Fruit fly (Drosophila melanogaster) whole organism, embryonic: ENCODE data around the gene CG10874.
A peak's percentile ranks its signal among the peaks of the same experiment; 100 is the strongest.

ENCODE experiments used
- Bdp1 ChIP-seq: fragments of 200-800 bp; sonication (Bioruptor generic); optimal IDR thresholded peaks from 3 replicates; lab custom pipeline; 2016; ENCODE audit warnings: missing biosample characterization, missing genetic modification characterization
- CG11504 ChIP-seq: fragments of 200-800 bp; sonication (Bioruptor generic); optimal IDR thresholded peaks from 3 replicates; lab custom pipeline; 2019; ENCODE audit warnings: missing biosample characterization, mild to moderate bottlenecking, missing genetic modification characterization, moderate library complexity
- CG11560 ChIP-seq: fragments of 200-800 bp; sonication (Bioruptor generic); IDR thresholded peaks from 3 replicates; pipeline ENCODE4 v1.3.6; 2022; ENCODE audit warnings: missing biosample characterization, missing genetic modification characterization
- CG11723 ChIP-seq: fragments of 200-800 bp; sonication (Bioruptor generic); optimal IDR thresholded peaks from 2 replicates; lab custom pipeline; 2017; ENCODE audit warnings: missing biosample characterization, mild to moderate bottlenecking, missing genetic modification characterization
- CG14441 ChIP-seq: fragments of 200-800 bp; sonication (Bioruptor generic); IDR thresholded peaks from 2 replicates; pipeline ENCODE4 v1.3.6; 2022; ENCODE audit warnings: missing biosample characterization, missing genetic modification characterization
- CG17186 ChIP-seq: fragments of 200-800 bp; sonication (Bioruptor generic); optimal IDR thresholded peaks from 3 replicates; lab custom pipeline; 2017; ENCODE audit warnings: missing biosample characterization, missing genetic modification reagents, missing genetic modification characterization
- CG17361 ChIP-seq: fragments of 200-800 bp; sonication (Bioruptor generic); IDR thresholded peaks from 3 replicates; pipeline ENCODE4 v1.3.6; 2022; ENCODE audit warnings: missing biosample characterization, missing genetic modification characterization
- CG18599 ChIP-seq: fragments of 200-800 bp; sonication (Bioruptor generic); optimal IDR thresholded peaks from 3 replicates; lab custom pipeline; 2017; ENCODE audit warnings: missing biosample characterization, missing genetic modification characterization, mild to moderate bottlenecking, moderate library complexity, missing genetic modification reagents
- CG2678 ChIP-seq: fragments of 200-800 bp; sonication (Bioruptor generic); optimal IDR thresholded peaks from 3 replicates; lab custom pipeline; 2019; ENCODE audit warnings: missing biosample characterization, mild to moderate bottlenecking, missing genetic modification characterization, moderate library complexity
- CG31441 ChIP-seq: fragments of 200-800 bp; sonication (Bioruptor generic); IDR thresholded peaks from 2 replicates; pipeline ENCODE4 v1.3.6; 2022; ENCODE audit warnings: missing biosample characterization, missing genetic modification characterization
- CG3407 ChIP-seq: fragments of 200-800 bp; sonication (Bioruptor generic); optimal IDR thresholded peaks from 2 replicates; lab custom pipeline; 2018; ENCODE audit warnings: missing biosample characterization, mild to moderate bottlenecking, missing genetic modification characterization
- CG4360 ChIP-seq: fragments of 200-800 bp; sonication (Bioruptor generic); IDR thresholded peaks from 2 replicates; pipeline ENCODE4 v1.3.6; 2022; ENCODE audit warnings: missing biosample characterization, missing genetic modification characterization
- CG4707 ChIP-seq: fragments of 200-800 bp; sonication (Bioruptor generic); optimal IDR thresholded peaks from 2 replicates; lab custom pipeline; 2018; ENCODE audit warnings: missing biosample characterization, mild to moderate bottlenecking, missing genetic modification characterization, moderate library complexity
- CG6175 ChIP-seq: fragments of 200-800 bp; sonication (Bioruptor generic); IDR thresholded peaks from 3 replicates; pipeline ENCODE4 v1.3.6; 2022; ENCODE audit warnings: missing biosample characterization, missing genetic modification characterization
- CG6654 ChIP-seq: fragments of 200-800 bp; sonication (Bioruptor generic); optimal IDR thresholded peaks from 2 replicates; lab custom pipeline; 2017; ENCODE audit warnings: missing biosample characterization, mild to moderate bottlenecking, missing genetic modification characterization
- CG6689 ChIP-seq: fragments of 200-800 bp; sonication (Bioruptor generic); IDR thresholded peaks from 2 replicates; pipeline ENCODE4 v1.3.6; 2022; ENCODE audit warnings: missing biosample characterization, missing genetic modification characterization
- CG7357 ChIP-seq: fragments of 200-800 bp; sonication (Bioruptor generic); IDR thresholded peaks from 3 replicates; pipeline ENCODE4 v1.3.6; 2022; ENCODE audit warnings: missing biosample characterization, missing genetic modification characterization
- CG7556 ChIP-seq: fragments of 200-800 bp; sonication (Bioruptor generic); optimal IDR thresholded peaks from 2 replicates; lab custom pipeline; 2017; ENCODE audit warnings: missing biosample characterization, mild to moderate bottlenecking, missing genetic modification characterization
- CG7928 ChIP-seq: fragments of 200-800 bp; sonication (Bioruptor generic); optimal IDR thresholded peaks from 2 replicates; lab custom pipeline; 2017; ENCODE audit warnings: missing biosample characterization, mild to moderate bottlenecking, missing genetic modification characterization
- CG7963 ChIP-seq: fragments of 200-800 bp; sonication (Bioruptor generic); IDR thresholded peaks from 3 replicates; pipeline ENCODE4 v1.3.6; 2022; ENCODE audit warnings: missing biosample characterization, missing genetic modification characterization; ENCODE audit not compliant: partially characterized antibody
- CG8478 ChIP-seq: fragments of >200 bp; optimal IDR thresholded peaks from 2 replicates; lab custom pipeline; 2018
- CG9727 ChIP-seq: fragments of 200-800 bp; sonication (Bioruptor generic); optimal IDR thresholded peaks from 3 replicates; lab custom pipeline; 2017; ENCODE audit warnings: missing biosample characterization, mild to moderate bottlenecking, missing genetic modification characterization
- CTCF ChIP-seq: fragments of 200-800 bp; sonication (Bioruptor generic); optimal IDR thresholded peaks from 2 replicates; lab custom pipeline; 2017; ENCODE audit warnings: missing biosample characterization, mild to moderate bottlenecking, missing genetic modification characterization, moderate library complexity
- CrebB ChIP-seq: fragments of 200-800 bp; sonication (Bioruptor generic); optimal IDR thresholded peaks from 3 replicates; lab custom pipeline; 2018; ENCODE audit warnings: missing biosample characterization, mild to moderate bottlenecking, missing genetic modification characterization
- ERR ChIP-seq: fragments of 200-800 bp; sonication (Bioruptor generic); optimal IDR thresholded peaks from 2 replicates; lab custom pipeline; 2016; ENCODE audit warnings: missing biosample characterization, missing genetic modification characterization
- Elba2 ChIP-seq: fragments of 200-800 bp; sonication (Bioruptor generic); optimal IDR thresholded peaks from 3 replicates; lab custom pipeline; 2016; ENCODE audit warnings: missing biosample characterization, missing genetic modification characterization
- H15 ChIP-seq: fragments of 200-800 bp; sonication (Bioruptor generic); IDR thresholded peaks from 3 replicates; pipeline ENCODE4 v1.3.6; 2022; ENCODE audit warnings: missing biosample characterization, missing genetic modification characterization
- Lim3 ChIP-seq: fragments of 200-800 bp; sonication (Bioruptor generic); IDR thresholded peaks from 2 replicates; pipeline ENCODE4 v1.3.6; 2022; ENCODE audit warnings: missing biosample characterization, missing genetic modification characterization
- Myb ChIP-seq: fragments of 200-800 bp; sonication (Bioruptor generic); optimal IDR thresholded peaks from 2 replicates; lab custom pipeline; 2016; ENCODE audit warnings: missing biosample characterization, missing genetic modification characterization
- Nf-YB ChIP-seq: fragments of 200-800 bp; sonication (Bioruptor generic); optimal IDR thresholded peaks from 3 replicates; lab custom pipeline; 2019; ENCODE audit warnings: missing biosample characterization, mild to moderate bottlenecking, missing genetic modification characterization, moderate library complexity
- Sox100B ChIP-seq: fragments of 200-800 bp; sonication (Bioruptor generic); optimal IDR thresholded peaks from 3 replicates; lab custom pipeline; 2018; ENCODE audit warnings: missing biosample characterization, mild to moderate bottlenecking, missing genetic modification characterization
- Spps ChIP-seq: fragments of 200-800 bp; sonication (Bioruptor generic); optimal IDR thresholded peaks from 2 replicates; lab custom pipeline; 2018; ENCODE audit warnings: missing biosample characterization, mild to moderate bottlenecking, missing genetic modification characterization
- Sry-β ChIP-seq: fragments of 200-800 bp; sonication (Bioruptor generic); optimal IDR thresholded peaks from 2 replicates; lab custom pipeline; 2018; ENCODE audit warnings: missing biosample characterization, mild to moderate bottlenecking, missing genetic modification characterization, moderate library complexity
- Taf1 ChIP-seq: fragments of 200-800 bp; sonication (Bioruptor generic); IDR thresholded peaks from 2 replicates; pipeline ENCODE4 v1.3.6; 2022; ENCODE audit warnings: missing biosample characterization, missing genetic modification characterization
- YL-1 ChIP-seq: fragments of 200-800 bp; sonication (Bioruptor generic); optimal IDR thresholded peaks from 3 replicates; lab custom pipeline; 2017; ENCODE audit warnings: missing biosample characterization, mild to moderate bottlenecking, missing genetic modification characterization
- abd-A ChIP-seq: fragments of 200-800 bp; sonication (Bioruptor generic); optimal IDR thresholded peaks from 3 replicates; lab custom pipeline; 2019; ENCODE audit warnings: missing biosample characterization, mild to moderate bottlenecking, missing genetic modification characterization, moderate library complexity
- crp ChIP-seq, 2 experiments: fragments of 200-800 bp; sonication (Bioruptor generic); optimal IDR thresholded peaks; 2 replicates in 1 of 2; 3 replicates in 1 of 2; lab custom pipeline; 2017; ENCODE audit warnings: missing biosample characterization in 2 of 2, missing genetic modification characterization in 2 of 2, mild to moderate bottlenecking in 1 of 2, moderate library complexity in 1 of 2
- ewg ChIP-seq: fragments of 200-800 bp; sonication (Bioruptor generic); optimal IDR thresholded peaks from 3 replicates; lab custom pipeline; 2017; ENCODE audit warnings: mild to moderate bottlenecking, missing biosample characterization, missing genetic modification reagents, missing genetic modification characterization
- gcm2 ChIP-seq: fragments of 200-800 bp; sonication (Bioruptor generic); optimal IDR thresholded peaks from 2 replicates; lab custom pipeline; 2016; ENCODE audit warnings: missing biosample characterization, missing genetic modification characterization
- jing ChIP-seq: fragments of 200-800 bp; sonication (Bioruptor generic); optimal IDR thresholded peaks from 2 replicates; lab custom pipeline; 2018; ENCODE audit warnings: missing biosample characterization, mild to moderate bottlenecking, missing genetic modification characterization
- lab ChIP-seq: fragments of 200-800 bp; sonication (Bioruptor generic); optimal IDR thresholded peaks from 3 replicates; lab custom pipeline; 2017; ENCODE audit warnings: missing biosample characterization, missing genetic modification characterization, mild to moderate bottlenecking, moderate library complexity, missing genetic modification reagents
- lilli ChIP-seq: fragments of 200-800 bp; sonication (Bioruptor generic); optimal IDR thresholded peaks from 3 replicates; lab custom pipeline; 2016; ENCODE audit warnings: missing biosample characterization, missing genetic modification characterization
- nmo ChIP-seq: fragments of 200-800 bp; sonication (Bioruptor generic); optimal IDR thresholded peaks from 2 replicates; lab custom pipeline; 2018; ENCODE audit warnings: missing biosample characterization, mild to moderate bottlenecking, missing genetic modification characterization, moderate library complexity
- oc ChIP-seq: fragments of 200-800 bp; sonication (Bioruptor generic); optimal IDR thresholded peaks from 2 replicates; lab custom pipeline; 2018; ENCODE audit warnings: missing biosample characterization, mild to moderate bottlenecking, missing genetic modification characterization, moderate library complexity
- pb ChIP-seq: fragments of 200-800 bp; sonication (Bioruptor generic); optimal IDR thresholded peaks from 3 replicates; lab custom pipeline; 2016; ENCODE audit warnings: missing biosample characterization, missing genetic modification characterization
- prd ChIP-seq, 3 experiments: fragments of >200 bp in 2 of 3; fragments of 200-800 bp in 1 of 3; sonication (Bioruptor generic) in 1 of 3; optimal IDR thresholded peaks in 2 of 3; IDR thresholded peaks in 1 of 3; 2 replicates in 2 of 3; 3 replicates in 1 of 3; pipeline versions ENCODE4 v1.3.6 to Lab custom; 2017 to 2022; ENCODE audit warnings: missing biosample characterization in 1 of 3, missing genetic modification characterization in 1 of 3
- sc ChIP-seq, 3 experiments: fragments of >200 bp in 2 of 3; fragments of 200-800 bp in 1 of 3; sonication (Bioruptor generic) in 1 of 3; optimal IDR thresholded peaks; 2 replicates in 2 of 3; 3 replicates in 1 of 3; lab custom pipeline; 2017; ENCODE audit warnings: mild to moderate bottlenecking in 1 of 3, missing biosample characterization in 1 of 3, missing genetic modification characterization in 1 of 3, missing genetic modification reagents in 1 of 3
- schlank ChIP-seq: fragments of 200-800 bp; sonication (Bioruptor generic); optimal IDR thresholded peaks from 2 replicates; lab custom pipeline; 2018; ENCODE audit warnings: missing biosample characterization, mild to moderate bottlenecking, missing genetic modification characterization
- ssp ChIP-seq: fragments of 200-800 bp; sonication (Bioruptor generic); IDR thresholded peaks from 2 replicates; pipeline ENCODE4 v1.3.6; 2022; ENCODE audit warnings: missing biosample characterization, missing genetic modification characterization
- twi ChIP-seq: fragments of 200-800 bp; optimal IDR thresholded peaks from 2 replicates; lab custom pipeline; 2019; ENCODE audit warnings: missing biosample characterization, mild to moderate bottlenecking, missing genetic modification characterization, moderate library complexity
- wor ChIP-seq: fragments of 200-800 bp; sonication (Bioruptor generic); IDR thresholded peaks from 2 replicates; pipeline ENCODE4 v1.3.6; 2022; ENCODE audit warnings: missing biosample characterization, missing genetic modification characterization

Gene CG10874

DNA sequence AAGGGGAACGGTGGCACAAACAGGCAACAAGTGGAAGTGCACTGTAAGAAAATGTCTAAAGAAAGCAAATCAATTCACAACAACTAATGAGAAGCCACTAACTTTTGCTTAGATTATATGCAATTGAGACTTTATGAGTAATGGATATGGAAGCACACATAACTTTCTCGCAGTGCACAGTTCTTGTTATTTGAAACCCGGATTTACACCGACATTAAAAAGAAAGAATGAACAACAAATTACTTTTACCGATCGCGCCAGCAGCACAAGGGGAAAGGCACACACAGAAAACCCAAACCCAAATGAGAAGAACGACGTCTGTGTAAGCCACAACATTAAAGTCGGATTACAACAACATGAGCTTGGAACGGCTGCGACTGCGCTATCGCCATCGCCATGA, 3.1 kb downstream of the CG10874 start (continued):
- TF ChIP-seq Myb = no peak
- no peak for TF ChIP-seq crp (GFP tag; optimal IDR thresholded peaks at IDR 0.05; lab: Kevin White, UChicago)
- TF ChIP-seq Sry-β = peak; percentile 39
- peak; percentile 76 for TF ChIP-seq CG9727 (GFP tag; lab: Kevin White, UChicago)
- peak; percentile 42 for TF ChIP-seq CG4707 (GFP tag; lab: Kevin White, UChicago)
- peak; percentile 61 for TF ChIP-seq ssp (GFP tag; lab: Robert Waterston, UW)
- TF ChIP-seq oc = peak; percentile 59
- TF ChIP-seq ewg (GFP tag; lab: Kevin White, UChicago) = peak; percentile 42
- TF ChIP-seq CG6175 (GFP tag; lab: Robert Waterston, UW) = no peak
- TF ChIP-seq ERR (GFP tag; lab: Kevin White, UChicago) = no peak
- TF ChIP-seq CG3407 = peak; percentile 76
- no peak for TF ChIP-seq YL-1
- TF ChIP-seq jing (GFP tag; lab: Kevin White, UChicago) = peak; percentile 40
- no peak for TF ChIP-seq CG7928
- TF ChIP-seq CG6654 (GFP tag; lab: Kevin White, UChicago) = peak; percentile 28
- peak; percentile 22 for TF ChIP-seq pb
- no peak for TF ChIP-seq CG8478 (lab: Kevin White, UChicago)
- TF ChIP-seq CG18599 (GFP tag; lab: Kevin White, UChicago) = no peak
- TF ChIP-seq CG11504 = peak; percentile 56
- peak; percentile 26 for TF ChIP-seq CG11723
- TF ChIP-seq lab (GFP tag; lab: Kevin White, UChicago) = peak; percentile 19
- no peak for TF ChIP-seq CrebB
- peak; percentile 65 for TF ChIP-seq CG2678 (tag; lab: Kevin White, UChicago)
- peak; percentile 49 for TF ChIP-seq Bdp1 (GFP tag; lab: Kevin White, UChicago)
- 0 out of 2 replicates have a peak, but pooled peaks have one; percentile 7 for TF ChIP-seq CG14441 (GFP tag; lab: Robert Waterston, UW)
- TF ChIP-seq Lim3 (GFP tag; lab: Robert Waterston, UW) = no peak
- peak; percentile 62; the same call in 2 of the 3 replicates for TF ChIP-seq CG17361
- peak; percentile 61 for TF ChIP-seq CG7556 (GFP tag; lab: Kevin White, UChicago)
- TF ChIP-seq nmo (GFP tag; lab: Kevin White, UChicago) = peak; percentile 80
- TF ChIP-seq CG11560 (tag; lab: Robert Waterston, UW) = no peak
- no peak for TF ChIP-seq CG7963 (GFP tag; lab: Robert Waterston, UW)
- TF ChIP-seq CTCF = no peak
- TF ChIP-seq sc (optimal IDR thresholded peaks at IDR 0.05; lab: Kevin White, UChicago) = no peak
- peak; percentile 72 for TF ChIP-seq sc (GFP tag; optimal IDR thresholded peaks at IDR 0.05; lab: Kevin White, UChicago)
- peak; percentile 79 for TF ChIP-seq CG4360 (GFP tag; lab: Robert Waterston, UW)
- no peak for TF ChIP-seq Elba2 (GFP tag; lab: Kevin White, UChicago)
- peak; percentile 67 for TF ChIP-seq CG31441 (GFP tag; lab: Robert Waterston, UW)
- peak; percentile 72 for TF ChIP-seq H15 (GFP tag; lab: Robert Waterston, UW)
- TF ChIP-seq Sox100B = peak; percentile 53
- TF ChIP-seq prd (optimal IDR thresholded peaks at IDR 0.05; lab: Kevin White, UChicago) = no peak
- peak; percentile 82 for TF ChIP-seq prd (GFP tag; IDR thresholded peaks at IDR 0.05; lab: Robert Waterston, UW)
- no peak for TF ChIP-seq wor
- peak; percentile 78 for TF ChIP-seq CG6689 (GFP tag; lab: Robert Waterston, UW)
- TF ChIP-seq Nf-YB (GFP tag; lab: Kevin White, UChicago) = peak; percentile 36
- peak; percentile 89 for TF ChIP-seq Spps (tag; lab: Kevin White, UChicago)
- no peak for TF ChIP-seq abd-A (tag; lab: Kevin White, UChicago)
- no peak for TF ChIP-seq gcm2 (GFP tag; lab: Kevin White, UChicago)
- peak; percentile 13 for TF ChIP-seq CG17186 (GFP tag; lab: Kevin White, UChicago)
- peak; percentile 56 for TF ChIP-seq lilli
- TF ChIP-seq CG7357 (GFP tag; lab: Robert Waterston, UW) = peak; percentile 54; the same call in 1 of the 3 replicates
- TF ChIP-seq Taf1 (GFP tag; lab: Robert Waterston, UW) = no peak
- no peak for TF ChIP-seq schlank (tag; lab: Kevin White, UChicago)
- TF ChIP-seq twi (tag; lab: Kevin White, UChicago) = peak; percentile 70
